Worm (Caenorhabditis elegans): ENCODE results near the gene ZK546.19.
A peak's percentile ranks its signal among the peaks of the same experiment; 100 is the strongest.

The ZK546.19 gene

DNA sequence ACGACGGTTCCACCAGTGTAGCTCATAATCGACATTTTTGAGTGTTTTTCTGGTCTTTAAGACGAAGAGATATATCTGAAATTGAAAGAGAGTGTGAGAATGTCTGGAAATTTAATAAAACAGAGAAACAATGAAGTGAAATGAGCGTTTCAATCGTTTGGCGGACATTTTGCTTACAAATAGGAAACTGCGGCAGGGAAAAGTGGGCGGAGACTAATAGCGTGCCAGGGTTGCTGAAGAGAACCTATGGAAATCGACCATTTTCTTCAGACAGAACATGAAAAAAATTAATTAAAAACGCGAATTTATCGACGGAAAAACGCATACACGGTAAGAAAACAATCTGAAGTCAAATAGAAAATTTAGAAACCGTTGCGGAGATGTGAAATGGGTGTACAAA is 13.8 kb downstream of the ZK546.19 start, which contains the start of gene pbs-3:
Gene pbs-3 (minus strand): TSS at position 75 of the 400 bp plus-strand sequence.
- no peak for TF ChIP-seq tbx-11 (GFP tag; IDR thresholded peaks at IDR 0.05)
- no peak for TF ChIP-seq ama-1 (optimal IDR thresholded peaks at IDR 0.05)
- TF ChIP-seq hmg-4 (GFP tag; optimal IDR thresholded peaks at IDR 0.05) = no peak
- no peak for TF ChIP-seq hnd-1 (tag; optimal IDR thresholded peaks at IDR 0.05)
- TF ChIP-seq tbx-37 (GFP tag; conservative IDR thresholded peaks at IDR 0.05) = peak; percentile 54; the same call in 1 of the 2 replicates
- TF ChIP-seq hmbx-1 (tag; optimal IDR thresholded peaks at IDR 0.05) = no peak
- TF ChIP-seq scrt-1 (GFP tag; IDR thresholded peaks at IDR 0.05) = no peak
- TF ChIP-seq flt-1 (GFP tag; IDR thresholded peaks at IDR 0.05) = no peak
- peak; percentile 3 for TF ChIP-seq ets-7 (tag; optimal IDR thresholded peaks at IDR 0.05)
- no peak for TF ChIP-seq B0310.2 (tag; optimal IDR thresholded peaks at IDR 0.05)
- TF ChIP-seq F13C5.2 (tag; optimal IDR thresholded peaks at IDR 0.05) = peak; percentile 16
- 0 out of 2 replicates have a peak, but pooled peaks have one; percentile 23 for TF ChIP-seq sea-1 (GFP tag; conservative IDR thresholded peaks at IDR 0.05)

ce11 chrII:4959719-4960118 is 18.2 kb downstream of the ZK546.19 start, which contains the start of gene ulp-2:
Gene ulp-2 (minus strand): TSS chrII:4959876.
- TF ChIP-seq hmg-4 (GFP tag; optimal IDR thresholded peaks at IDR 0.05) (no peak), hnd-1 (tag; optimal IDR thresholded peaks at IDR 0.05) (no peak), flt-1 (GFP tag; IDR thresholded peaks at IDR 0.05) (no peak), F13C5.2 (tag; optimal IDR thresholded peaks at IDR 0.05) (no peak), aly-1 (tag; optimal IDR thresholded peaks at IDR 0.05) (no peak), pes-1 (GFP tag; IDR thresholded peaks at IDR 0.05) (no peak), tra-4 (tag; optimal IDR thresholded peaks at IDR 0.05) (no peak), scrt-1 (GFP tag; IDR thresholded peaks at IDR 0.05) (no peak), sea-1 (GFP tag; conservative IDR thresholded peaks at IDR 0.05) (no peak), ceh-36 (tag; optimal IDR thresholded peaks at IDR 0.05) (no peak), ama-1 (optimal IDR thresholded peaks at IDR 0.05) (no peak)

DNA sequence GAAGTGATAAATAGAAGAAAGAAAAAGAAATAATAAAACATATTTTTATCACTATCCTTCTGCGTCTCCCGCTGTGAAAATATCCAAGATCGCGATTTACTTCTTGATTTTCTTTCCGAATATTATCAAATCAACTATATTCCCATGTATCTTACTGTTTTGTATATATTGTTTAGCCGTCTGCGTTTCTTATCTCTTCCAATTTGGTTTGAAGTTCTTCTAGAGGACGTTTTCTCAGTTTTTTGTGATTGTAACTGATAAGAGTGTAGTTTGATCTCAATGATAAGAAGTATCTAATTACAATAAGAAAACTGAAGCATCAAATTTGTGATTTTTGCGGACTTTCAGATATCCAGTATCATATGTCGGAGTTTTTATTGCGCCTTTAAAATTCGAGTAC is 19.2 kb downstream of the ZK546.19 start:
- TF ChIP-seq aly-1 (tag; optimal IDR thresholded peaks at IDR 0.05) (no peak), tra-4 (tag; optimal IDR thresholded peaks at IDR 0.05) (no peak), B0310.2 (tag; optimal IDR thresholded peaks at IDR 0.05) (no peak), scrt-1 (GFP tag; IDR thresholded peaks at IDR 0.05) (no peak), sea-1 (GFP tag; conservative IDR thresholded peaks at IDR 0.05) (no peak), tbx-11 (GFP tag; IDR thresholded peaks at IDR 0.05) (no peak), ets-7 (tag; optimal IDR thresholded peaks at IDR 0.05) (no peak), ama-1 (optimal IDR thresholded peaks at IDR 0.05) (no peak), pes-1 (GFP tag; IDR thresholded peaks at IDR 0.05) (no peak), hmbx-1 (tag; optimal IDR thresholded peaks at IDR 0.05) (no peak), ceh-36 (tag; optimal IDR thresholded peaks at IDR 0.05) (no peak), tbx-37 (GFP tag; conservative IDR thresholded peaks at IDR 0.05) (no peak), hmg-4 (GFP tag; optimal IDR thresholded peaks at IDR 0.05) (no peak)

- no peak for TF ChIP-seq tra-4 (tag; optimal IDR thresholded peaks at IDR 0.05)
- no peak for TF ChIP-seq hnd-1 (tag; optimal IDR thresholded peaks at IDR 0.05)
These were observed 25.1 kb downstream of the ZK546.19 start for ce11 chrII:4966576-4966975.

DNA sequence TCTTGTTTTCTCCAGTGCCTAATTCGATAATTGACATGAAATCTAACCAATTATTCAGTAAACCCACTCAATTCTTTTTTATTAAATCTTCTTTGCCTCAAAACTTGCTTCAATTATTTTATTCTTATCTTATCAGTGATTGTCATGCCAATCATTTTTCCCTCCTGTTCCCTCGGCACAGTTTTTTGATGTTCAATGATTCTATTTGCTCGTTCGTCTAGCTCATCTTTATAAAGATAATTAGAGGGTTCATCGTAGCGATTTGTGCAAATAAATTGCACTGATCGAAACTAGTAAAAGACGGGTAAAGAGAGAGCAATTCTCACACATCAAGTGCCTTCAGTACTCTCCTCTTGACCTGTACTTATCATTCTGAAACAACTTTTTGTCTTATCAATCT is 26.1 kb downstream of the ZK546.19 start:
- TF ChIP-seq ceh-13 (GFP tag; optimal IDR thresholded peaks at IDR 0.05) (no peak), flt-1 (GFP tag; IDR thresholded peaks at IDR 0.05) (no peak), hnd-1 (tag; optimal IDR thresholded peaks at IDR 0.05) (no peak), ama-1 (optimal IDR thresholded peaks at IDR 0.05) (no peak), sea-1 (GFP tag; conservative IDR thresholded peaks at IDR 0.05) (no peak), scrt-1 (GFP tag; IDR thresholded peaks at IDR 0.05) (no peak), hmbx-1 (tag; optimal IDR thresholded peaks at IDR 0.05) (no peak), tbx-11 (GFP tag; IDR thresholded peaks at IDR 0.05) (no peak), hmg-4 (GFP tag; optimal IDR thresholded peaks at IDR 0.05) (no peak), F13C5.2 (tag; optimal IDR thresholded peaks at IDR 0.05) (no peak), aly-1 (tag; optimal IDR thresholded peaks at IDR 0.05) (no peak), pes-1 (GFP tag; IDR thresholded peaks at IDR 0.05) (no peak), ets-7 (tag; optimal IDR thresholded peaks at IDR 0.05) (no peak), tra-4 (tag; optimal IDR thresholded peaks at IDR 0.05) (no peak), B0310.2 (tag; optimal IDR thresholded peaks at IDR 0.05) (no peak)

ce11 chrII:4968863-4969262 is 27.3 kb downstream of the ZK546.19 start, which contains the start of gene shc-2:
Gene shc-2 (plus strand): TSS chrII:4969163.
- TF ChIP-seq ama-1 (optimal IDR thresholded peaks at IDR 0.05) (no peak), F13C5.2 (tag; optimal IDR thresholded peaks at IDR 0.05) (no peak), hnd-1 (tag; optimal IDR thresholded peaks at IDR 0.05) (no peak), tbx-37 (GFP tag; conservative IDR thresholded peaks at IDR 0.05) (no peak), flt-1 (GFP tag; IDR thresholded peaks at IDR 0.05) (no peak), tra-4 (tag; optimal IDR thresholded peaks at IDR 0.05) (no peak), ceh-36 (tag; optimal IDR thresholded peaks at IDR 0.05) (no peak)

DNA sequence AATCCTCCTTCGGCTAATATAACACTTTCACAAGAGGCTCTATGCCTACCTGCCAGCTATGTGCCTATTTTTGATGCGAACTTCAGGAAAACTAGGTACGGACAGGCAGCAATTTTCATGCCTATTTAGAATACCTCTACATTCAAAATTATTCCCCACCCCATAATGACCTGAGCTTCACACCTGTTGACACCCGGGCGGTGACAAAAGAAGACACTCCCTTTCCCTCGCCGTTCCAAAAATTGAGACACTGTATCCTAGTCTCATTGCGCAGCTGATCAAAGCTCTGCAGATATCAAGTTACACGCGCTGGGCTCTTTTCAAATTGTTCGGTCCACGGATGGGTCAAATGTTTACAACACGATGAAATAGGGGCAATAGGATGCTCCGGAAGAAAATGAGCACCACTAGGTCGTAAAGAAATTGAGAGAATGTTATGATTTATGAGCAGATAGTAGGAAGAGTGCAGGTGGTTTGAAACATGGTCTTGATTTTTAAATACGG is 33.0 kb downstream of the ZK546.19 start:
- TF ChIP-seq F13C5.2 (tag; optimal IDR thresholded peaks at IDR 0.05) (no peak), tbx-11 (GFP tag; IDR thresholded peaks at IDR 0.05) (no peak), B0310.2 (tag; optimal IDR thresholded peaks at IDR 0.05) (no peak), ceh-36 (tag; optimal IDR thresholded peaks at IDR 0.05) (no peak), ceh-13 (GFP tag; optimal IDR thresholded peaks at IDR 0.05) (no peak), ets-7 (tag; optimal IDR thresholded peaks at IDR 0.05) (no peak), sea-1 (GFP tag; conservative IDR thresholded peaks at IDR 0.05) (no peak), tra-4 (tag; optimal IDR thresholded peaks at IDR 0.05) (no peak), hnd-1 (tag; optimal IDR thresholded peaks at IDR 0.05) (no peak), flt-1 (GFP tag; IDR thresholded peaks at IDR 0.05) (no peak), aly-1 (tag; optimal IDR thresholded peaks at IDR 0.05) (no peak)

- TF ChIP-seq ama-1 (optimal IDR thresholded peaks at IDR 0.05) = no peak
These were observed 33.8 kb downstream of the ZK546.19 start for ce11 chrII:4975311-4975710.
